Worm (Caenorhabditis elegans) whole organism, L4 larva: ENCODE measurements around the gene mrpl-37.

Experiments
- aly-2 ChIP-seq: sonication (generic microtip); optimal IDR thresholded peaks from 2 replicates; lab custom pipeline; 2018; ENCODE audit warnings: missing biosample characterization, missing genetic modification characterization
- daf-19 ChIP-seq: fragments of 200-800 bp; sonication (Bioruptor generic); conservative IDR thresholded peaks from 2 replicates; pipeline ENCODE4 v1.3.6; 2022; ENCODE audit warnings: missing genetic modification characterization, missing compliant biosample characterization
- fos-1 ChIP-seq: fragments of 150-350 bp; optimal IDR thresholded peaks from 2 replicates; lab custom pipeline; 2014; ENCODE audit warnings: missing biosample characterization, missing genetic modification characterization
- nhr-237 ChIP-seq: sonication (generic microtip); optimal IDR thresholded peaks from 2 replicates; lab custom pipeline; 2017; ENCODE audit warnings: missing biosample characterization, missing genetic modification characterization
- nhr-25 ChIP-seq: sonication (generic microtip); optimal IDR thresholded peaks from 2 replicates; lab custom pipeline; 2017; ENCODE audit warnings: missing genetic modification characterization, mild to moderate bottlenecking, missing compliant biosample characterization, antibody characterized with exemption, moderate library complexity, borderline replicate concordance; ENCODE audit not compliant: insufficient read depth
- nhr-6 ChIP-seq: fragments of 150-350 bp; optimal IDR thresholded peaks from 2 replicates; lab custom pipeline; 2014; ENCODE audit warnings: missing biosample characterization, missing genetic modification characterization
- snpc-4 ChIP-seq: fragments of 150-350 bp; optimal IDR thresholded peaks from 2 replicates; lab custom pipeline; 2014; ENCODE audit warnings: missing biosample characterization, missing genetic modification characterization
- tra-1 ChIP-seq: fragments of 200-800 bp; sonication (Bioruptor generic); IDR thresholded peaks from 2 replicates; pipeline ENCODE4 v1.3.6; 2022; ENCODE audit warnings: missing genetic modification reagents, missing genetic modification characterization, missing compliant biosample characterization
- unc-39 ChIP-seq: sonication (generic microtip); optimal IDR thresholded peaks from 2 replicates; lab custom pipeline; 2017; ENCODE audit warnings: missing biosample characterization, missing genetic modification characterization
- unc-62 ChIP-seq, 3 experiments: fragments of 150-350 bp in 1 of 3; sonication (generic microtip); optimal IDR thresholded peaks in 2 of 3; peaks in 1 of 3; 1 replicate in 1 of 3; 2 replicates in 2 of 3; lab custom pipeline; 2014 to 2017; ENCODE audit warnings: missing biosample characterization in 3 of 3, missing genetic modification characterization in 3 of 3, missing genetic modification reagents in 3 of 3, missing genotype in 1 of 3

- TF ChIP-seq aly-2 (tag; lab: Kevin White, UChicago) (no peak), nhr-6 (tag; lab: Kevin White, UChicago) (no peak), unc-39 (no peak), nhr-25 (tag; lab: Kevin White, UChicago) (no peak), daf-19 (GFP tag; lab: Robert Waterston, UW) (no peak), snpc-4 (tag; lab: Kevin White, UChicago) (no peak), fos-1 (tag; lab: Kevin White, UChicago) (no peak), nhr-237 (tag; lab: Kevin White, UChicago) (no peak), tra-1 (GFP tag; lab: Robert Waterston, UW) (no peak), unc-62 (GFP tag; optimal IDR thresholded peaks at IDR 0.05 in 1 of 2; lab: Kevin White, UChicago) (no peak), unc-62 (tag; optimal IDR thresholded peaks at IDR 0.05; lab: Kevin White, UChicago) (no peak)
These were observed 18.9 kb upstream of the mrpl-37 start, which contains the start of gene clec-146 for ce11 chrII:13593659-13594221.
